Worm (Caenorhabditis elegans): ENCODE results near the gene fbxa-144.

fbxa-144 gene

ce11 chrV:16121451-16121850 lies 11.2 kb downstream of the fbxa-144 start:
- TF ChIP-seq lim-6 (tag; optimal IDR thresholded peaks at IDR 0.05) (no peak), pha-2 (tag; optimal IDR thresholded peaks at IDR 0.05) (no peak), Y22D7AL.16 (tag; optimal IDR thresholded peaks at IDR 0.05) (no peak), pros-1 (tag; optimal IDR thresholded peaks at IDR 0.05) (no peak), ceh-9 (tag; optimal IDR thresholded peaks at IDR 0.05) (no peak), ceh-34 (tag; optimal IDR thresholded peaks at IDR 0.05) (no peak), ceh-6 (GFP tag; optimal IDR thresholded peaks at IDR 0.05) (no peak), hlh-13 (GFP tag; optimal IDR thresholded peaks at IDR 0.05) (no peak), ceh-24 (tag; optimal IDR thresholded peaks at IDR 0.05) (no peak), tbx-7 (tag; optimal IDR thresholded peaks at IDR 0.05) (no peak), hlh-30 (tag; optimal IDR thresholded peaks at IDR 0.05; ENCODE audit: insufficient read depth) (no peak), K09A11.1 (tag; optimal IDR thresholded peaks at IDR 0.05; ENCODE audit: insufficient read depth) (no peak), T23F11.4 (GFP tag; optimal IDR thresholded peaks at IDR 0.05) (no peak), ttx-3 (tag; optimal IDR thresholded peaks at IDR 0.05) (no peak), C38D4.7 (GFP tag; optimal IDR thresholded peaks at IDR 0.05) (no peak), nfya-1 (tag; optimal IDR thresholded peaks at IDR 0.05) (no peak)

DNA sequence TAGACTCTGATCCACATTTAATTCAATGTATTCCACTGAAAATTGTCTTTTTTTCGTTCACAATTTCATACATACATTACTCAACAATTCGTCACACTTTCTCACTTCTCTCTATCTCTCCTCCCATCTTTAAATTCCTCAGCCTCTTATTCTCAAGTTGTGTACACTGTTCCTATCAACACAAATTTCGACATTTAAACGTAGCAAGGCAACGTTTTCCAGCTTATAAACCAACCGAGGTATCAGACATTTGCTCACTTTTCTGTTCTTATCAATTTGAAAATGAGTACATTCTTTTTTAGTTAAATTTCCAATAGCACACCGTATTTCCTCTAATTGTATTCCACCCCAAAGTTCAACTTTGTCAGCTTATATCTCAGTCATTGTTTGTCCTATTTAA lies 11.7 kb downstream of the fbxa-144 start, which contains the start of gene skr-3:
Gene skr-3, plus strand, starts transcription at position 163 of the 400 bp plus-strand sequence.
- no peak for TF ChIP-seq nhr-11 (tag; optimal IDR thresholded peaks at IDR 0.05)
- TF ChIP-seq dmd-4 (tag; optimal IDR thresholded peaks at IDR 0.05; ENCODE audit: borderline replicate concordance) = no peak
- TF ChIP-seq unc-42 (tag; optimal IDR thresholded peaks at IDR 0.05) = no peak
- no peak for TF ChIP-seq ceh-2 (tag; optimal IDR thresholded peaks at IDR 0.05)
- TF ChIP-seq elt-2 (tag; optimal IDR thresholded peaks at IDR 0.05) = no peak
- TF ChIP-seq ztf-16 (tag; optimal IDR thresholded peaks at IDR 0.05) = no peak
- TF ChIP-seq hlh-30 (tag; optimal IDR thresholded peaks at IDR 0.05; ENCODE audit: insufficient read depth) = no peak
- TF ChIP-seq tbx-7 (tag; optimal IDR thresholded peaks at IDR 0.05) = no peak
- no peak for TF ChIP-seq Y22D7AL.16 (tag; optimal IDR thresholded peaks at IDR 0.05)
- no peak for TF ChIP-seq pag-3 (tag; optimal IDR thresholded peaks at IDR 0.05; ENCODE audit: borderline replicate concordance)
- TF ChIP-seq pros-1 (tag; optimal IDR thresholded peaks at IDR 0.05) = no peak
- TF ChIP-seq ceh-30 (tag; optimal IDR thresholded peaks at IDR 0.05) = no peak
- no peak for TF ChIP-seq ets-4 (tag; optimal IDR thresholded peaks at IDR 0.05)
- TF ChIP-seq unc-86 (tag; optimal IDR thresholded peaks at IDR 0.05) = no peak
- no peak for TF ChIP-seq lin-11 (tag; optimal IDR thresholded peaks at IDR 0.05)
- no peak for TF ChIP-seq ceh-6 (GFP tag; optimal IDR thresholded peaks at IDR 0.05)
- TF ChIP-seq tbx-2 (tag; optimal IDR thresholded peaks at IDR 0.05) = no peak
- no peak for TF ChIP-seq sdc-2 (tag; optimal IDR thresholded peaks at IDR 0.05)

DNA sequence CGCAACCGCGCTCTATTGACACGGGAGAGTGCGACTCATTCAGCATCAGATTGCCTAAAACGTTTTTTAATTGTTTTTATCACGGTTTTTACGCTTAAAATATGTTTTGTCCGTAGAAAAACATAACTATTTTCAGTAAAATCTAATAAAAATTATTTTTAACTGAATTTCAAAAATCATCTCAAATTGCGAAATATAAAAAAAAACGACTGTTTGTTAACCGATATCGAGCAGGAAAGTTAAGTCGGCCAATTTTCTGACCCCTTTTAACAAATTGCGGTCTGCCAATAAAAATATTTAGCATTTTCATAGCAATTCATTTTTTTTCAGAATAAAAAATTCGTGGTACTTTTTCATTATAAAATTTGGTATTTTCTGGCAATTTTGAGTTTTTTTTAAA lies 12.1 kb downstream of the fbxa-144 start:
- TF ChIP-seq F13H6.1 (tag; optimal IDR thresholded peaks at IDR 0.05) (no peak), ceh-30 (tag; optimal IDR thresholded peaks at IDR 0.05) (no peak), dmd-4 (tag; optimal IDR thresholded peaks at IDR 0.05; ENCODE audit: borderline replicate concordance) (no peak), nhr-232 (tag; optimal IDR thresholded peaks at IDR 0.05) (no peak), pax-1 (tag; optimal IDR thresholded peaks at IDR 0.05) (no peak), sox-2 (GFP tag; IDR thresholded peaks at IDR 0.05) (no peak), odd-2 (tag; optimal IDR thresholded peaks at IDR 0.05) (no peak), ceh-34 (tag; optimal IDR thresholded peaks at IDR 0.05) (no peak), pat-9 (tag; optimal IDR thresholded peaks at IDR 0.05) (no peak), nhr-11 (tag; optimal IDR thresholded peaks at IDR 0.05) (no peak), ceh-6 (GFP tag; optimal IDR thresholded peaks at IDR 0.05) (no peak), eyg-1 (tag; optimal IDR thresholded peaks at IDR 0.05) (no peak), ztf-16 (tag; optimal IDR thresholded peaks at IDR 0.05) (no peak), tbx-7 (tag; optimal IDR thresholded peaks at IDR 0.05) (no peak), ama-1 (optimal IDR thresholded peaks at IDR 0.05) (no peak), sdc-2 (tag; optimal IDR thresholded peaks at IDR 0.05) (no peak)

DNA sequence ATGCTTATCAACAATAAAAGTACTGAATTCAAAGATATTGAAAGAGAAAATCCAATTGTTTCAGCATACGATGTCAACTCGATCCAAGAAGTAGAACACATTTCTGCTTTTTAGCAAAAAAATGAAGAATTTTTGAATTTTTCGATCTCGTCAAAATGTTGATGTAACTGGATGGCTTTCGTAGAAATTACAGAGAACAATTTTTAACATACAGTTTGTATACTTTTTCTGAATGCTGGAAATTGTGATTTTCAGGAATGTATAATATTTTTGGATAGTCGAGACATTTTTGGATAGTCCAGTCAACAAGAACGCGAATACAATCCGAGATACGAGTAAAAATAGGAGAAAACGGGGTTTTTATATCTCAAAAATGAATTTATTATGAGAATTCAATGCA lies 14.0 kb downstream of the fbxa-144 start, which contains the start of gene str-103:
Gene str-103, minus strand, starts transcription at position 101 of the 400 bp plus-strand sequence.
- no peak for TF ChIP-seq ceh-34 (tag; optimal IDR thresholded peaks at IDR 0.05)
- no peak for TF ChIP-seq C38D4.7 (GFP tag; optimal IDR thresholded peaks at IDR 0.05)
- TF ChIP-seq hlh-6 (tag; optimal IDR thresholded peaks at IDR 0.05) = no peak
- no peak for TF ChIP-seq npax-4 (tag; optimal IDR thresholded peaks at IDR 0.05)
- TF ChIP-seq odd-2 (tag; optimal IDR thresholded peaks at IDR 0.05) = no peak
- TF ChIP-seq che-1 (tag; optimal IDR thresholded peaks at IDR 0.05) = no peak
- no peak for TF ChIP-seq lin-11 (tag; optimal IDR thresholded peaks at IDR 0.05)
- no peak for TF ChIP-seq ceh-2 (tag; optimal IDR thresholded peaks at IDR 0.05)
